Worm (Caenorhabditis elegans): Measurements from ENCODE around the gene str-261.

Gene str-261

DNA sequence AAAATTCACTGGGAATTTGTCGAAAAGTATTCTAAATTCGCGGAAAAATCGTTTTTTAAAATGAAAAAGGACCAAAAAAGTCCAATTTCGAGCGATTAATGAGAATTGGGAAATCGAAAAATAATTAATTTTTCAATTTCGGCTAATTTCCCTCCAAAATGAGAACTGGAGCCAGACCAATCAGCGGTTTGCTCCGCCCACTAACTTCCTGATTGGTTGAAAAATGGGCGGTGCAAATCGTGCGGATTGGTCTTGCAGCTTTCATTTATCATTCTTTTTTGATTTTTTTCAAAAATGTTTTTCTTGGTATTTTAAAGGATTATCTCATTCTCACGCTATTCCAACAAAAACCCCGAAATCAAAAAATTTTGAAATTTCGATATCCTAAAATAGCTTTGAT lies 20.3 kb upstream of the str-261 start:
- TF ChIP-seq Y22D7AL.16 (tag; optimal IDR thresholded peaks at IDR 0.05) (no peak), nfya-1 (tag; optimal IDR thresholded peaks at IDR 0.05) (peak; percentile 97)

- TF ChIP-seq ceh-2 (tag; optimal IDR thresholded peaks at IDR 0.05) = peak; percentile 25
- TF ChIP-seq K02D7.2 (tag; optimal IDR thresholded peaks at IDR 0.05) = no peak
- TF ChIP-seq ceh-30 (tag; optimal IDR thresholded peaks at IDR 0.05) = no peak
- TF ChIP-seq ceh-31 (tag; optimal IDR thresholded peaks at IDR 0.05) = peak; percentile 42
- no peak for TF ChIP-seq lin-11 (tag; optimal IDR thresholded peaks at IDR 0.05)
- peak; percentile 1 for TF ChIP-seq pros-1 (tag; optimal IDR thresholded peaks at IDR 0.05)
- TF ChIP-seq fax-1 (tag; optimal IDR thresholded peaks at IDR 0.05) = no peak
- TF ChIP-seq T23F11.4 (GFP tag; optimal IDR thresholded peaks at IDR 0.05) = no peak
- no peak for TF ChIP-seq fkh-10 (GFP tag; optimal IDR thresholded peaks at IDR 0.05)
- no peak for TF ChIP-seq zip-5 (tag; optimal IDR thresholded peaks at IDR 0.05)
- TF ChIP-seq ahr-1 (tag; optimal IDR thresholded peaks at IDR 0.05) = no peak
- no peak for TF ChIP-seq ets-4 (tag; optimal IDR thresholded peaks at IDR 0.05)
- TF ChIP-seq ceh-14 (tag; optimal IDR thresholded peaks at IDR 0.05) = peak; percentile 45
- no peak for TF ChIP-seq npax-4 (tag; optimal IDR thresholded peaks at IDR 0.05)
- TF ChIP-seq elt-2 (tag; optimal IDR thresholded peaks at IDR 0.05) = no peak
- TF ChIP-seq C08G9.2 (tag; optimal IDR thresholded peaks at IDR 0.05) = peak; percentile 8
- TF ChIP-seq ttx-3 (tag; optimal IDR thresholded peaks at IDR 0.05) = no peak
- TF ChIP-seq hlh-8 (tag; optimal IDR thresholded peaks at IDR 0.05) = no peak
- no peak for TF ChIP-seq odd-2 (tag; optimal IDR thresholded peaks at IDR 0.05)
- no peak for TF ChIP-seq elt-4 (tag; optimal IDR thresholded peaks at IDR 0.05)
- no peak for TF ChIP-seq hlh-30 (tag; optimal IDR thresholded peaks at IDR 0.05; ENCODE audit: insufficient read depth)
- TF ChIP-seq K09A11.1 (tag; optimal IDR thresholded peaks at IDR 0.05; ENCODE audit: insufficient read depth) = no peak
- TF ChIP-seq unc-86 (tag; optimal IDR thresholded peaks at IDR 0.05) = no peak
- no peak for TF ChIP-seq F13H6.1 (tag; optimal IDR thresholded peaks at IDR 0.05)
- no peak for TF ChIP-seq tbx-2 (tag; optimal IDR thresholded peaks at IDR 0.05)
- no peak for TF ChIP-seq pag-3 (tag; optimal IDR thresholded peaks at IDR 0.05; ENCODE audit: borderline replicate concordance)
- TF ChIP-seq sox-2 (GFP tag; IDR thresholded peaks at IDR 0.05) = no peak
- TF ChIP-seq tbx-7 (tag; optimal IDR thresholded peaks at IDR 0.05) = no peak
- TF ChIP-seq hlh-13 (GFP tag; optimal IDR thresholded peaks at IDR 0.05) = no peak
- no peak for TF ChIP-seq Y22D7AL.16 (tag; optimal IDR thresholded peaks at IDR 0.05)
- TF ChIP-seq unc-55 (GFP tag; optimal IDR thresholded peaks at IDR 0.05) = peak; percentile 31
- TF ChIP-seq rnt-1 (tag; optimal IDR thresholded peaks at IDR 0.05) = no peak
- no peak for TF ChIP-seq pax-1 (tag; optimal IDR thresholded peaks at IDR 0.05)
- no peak for TF ChIP-seq pha-2 (tag; optimal IDR thresholded peaks at IDR 0.05)
- no peak for TF ChIP-seq unc-3 (GFP tag; conservative IDR thresholded peaks at IDR 0.05)
- TF ChIP-seq unc-3 (tag; optimal IDR thresholded peaks at IDR 0.05) = no peak
- TF ChIP-seq nhr-11 (tag; optimal IDR thresholded peaks at IDR 0.05) = no peak
- no peak for TF ChIP-seq che-1 (tag; optimal IDR thresholded peaks at IDR 0.05)
- TF ChIP-seq ceh-34 (tag; optimal IDR thresholded peaks at IDR 0.05) = peak; percentile 50
- no peak for TF ChIP-seq sox-4 (tag; optimal IDR thresholded peaks at IDR 0.05)
- TF ChIP-seq ceh-18 (tag; optimal IDR thresholded peaks at IDR 0.05) = no peak
- TF ChIP-seq gmeb-2 (tag; optimal IDR thresholded peaks at IDR 0.05) = no peak
- no peak for TF ChIP-seq hlh-15 (tag; optimal IDR thresholded peaks at IDR 0.05)
- no peak for TF ChIP-seq unc-42 (tag; optimal IDR thresholded peaks at IDR 0.05)
- TF ChIP-seq madf-2 (tag; optimal IDR thresholded peaks at IDR 0.05) = no peak
- TF ChIP-seq nhr-232 (tag; optimal IDR thresholded peaks at IDR 0.05) = no peak
- no peak for TF ChIP-seq dmd-4 (tag; optimal IDR thresholded peaks at IDR 0.05; ENCODE audit: borderline replicate concordance)
- TF ChIP-seq fkh-6 (tag; optimal IDR thresholded peaks at IDR 0.05) = no peak
- no peak for TF ChIP-seq ceh-6 (GFP tag; optimal IDR thresholded peaks at IDR 0.05)
- no peak for TF ChIP-seq mec-3 (tag; optimal IDR thresholded peaks at IDR 0.05; ENCODE audit: borderline replicate concordance)
These were observed 19.6 kb upstream of the str-261 start for ce11 chrIII:11054532-11055265.

Data from whole organism, late embryonic.